Worm (Caenorhabditis elegans) whole organism, early embryonic: Measurements from ENCODE around the gene cdl-1.

Experiments used
- F13C5.2 ChIP-seq: sonication (generic microtip); optimal IDR thresholded peaks from 2 replicates; lab custom pipeline; 2017; ENCODE audit warnings: mild to moderate bottlenecking, missing genetic modification characterization, inconsistent platforms, missing compliant biosample characterization
- aly-1 ChIP-seq: sonication (generic microtip); optimal IDR thresholded peaks from 2 replicates; lab custom pipeline; 2016; ENCODE audit warnings: missing genetic modification characterization, missing compliant biosample characterization
- ama-1 ChIP-seq: fragments of 150-350 bp; optimal IDR thresholded peaks from 2 replicates; lab custom pipeline; 2014
- ceh-13 ChIP-seq: fragments of 200-800 bp; sonication (Bioruptor generic); optimal IDR thresholded peaks from 2 replicates; lab custom pipeline; 2018; ENCODE audit warnings: mild to moderate bottlenecking, missing genetic modification characterization, missing compliant biosample characterization
- ceh-36 ChIP-seq: sonication (generic microtip); optimal IDR thresholded peaks from 2 replicates; lab custom pipeline; 2016; ENCODE audit warnings: missing genetic modification characterization, inconsistent platforms, missing compliant biosample characterization
- ets-7 ChIP-seq: sonication (generic microtip); optimal IDR thresholded peaks from 2 replicates; lab custom pipeline; 2016; ENCODE audit warnings: missing genotype, missing genetic modification characterization, missing compliant biosample characterization
- flt-1 ChIP-seq: fragments of 200-800 bp; sonication (Bioruptor generic); IDR thresholded peaks from 2 replicates; pipeline ENCODE4 v1.3.6; 2022; ENCODE audit warnings: missing genetic modification characterization, missing compliant biosample characterization
- hmbx-1 ChIP-seq: sonication (generic microtip); optimal IDR thresholded peaks from 2 replicates; lab custom pipeline; 2016; ENCODE audit warnings: mild to moderate bottlenecking, missing genetic modification characterization, missing compliant biosample characterization
- hmg-4 ChIP-seq: fragments of 200-800 bp; sonication (Bioruptor generic); optimal IDR thresholded peaks from 2 replicates; lab custom pipeline; 2018; ENCODE audit warnings: mild to moderate bottlenecking, missing genetic modification characterization, missing compliant biosample characterization
- hnd-1 ChIP-seq: sonication (generic microtip); optimal IDR thresholded peaks from 2 replicates; lab custom pipeline; 2016; ENCODE audit warnings: missing genetic modification characterization, missing compliant biosample characterization
- pes-1 ChIP-seq: fragments of 200-800 bp; sonication (Bioruptor generic); IDR thresholded peaks from 2 replicates; pipeline ENCODE4 v1.3.6; 2022; ENCODE audit warnings: missing genetic modification reagents, missing genetic modification characterization, missing compliant biosample characterization
- scrt-1 ChIP-seq: fragments of 200-800 bp; sonication (Bioruptor generic); IDR thresholded peaks from 2 replicates; pipeline ENCODE4 v1.3.6; 2022; ENCODE audit warnings: missing genetic modification characterization, missing compliant biosample characterization
- sea-1 ChIP-seq: fragments of 200-800 bp; sonication (Bioruptor generic); conservative IDR thresholded peaks from 2 replicates; pipeline ENCODE4 v1.3.6; 2022; ENCODE audit warnings: missing genetic modification characterization, missing compliant biosample characterization
- tbx-37 ChIP-seq: fragments of 200-800 bp; sonication (Bioruptor generic); conservative IDR thresholded peaks from 2 replicates; pipeline ENCODE4 v1.3.6; 2022; ENCODE audit warnings: missing genetic modification reagents, missing genetic modification characterization, missing compliant biosample characterization

DNA sequence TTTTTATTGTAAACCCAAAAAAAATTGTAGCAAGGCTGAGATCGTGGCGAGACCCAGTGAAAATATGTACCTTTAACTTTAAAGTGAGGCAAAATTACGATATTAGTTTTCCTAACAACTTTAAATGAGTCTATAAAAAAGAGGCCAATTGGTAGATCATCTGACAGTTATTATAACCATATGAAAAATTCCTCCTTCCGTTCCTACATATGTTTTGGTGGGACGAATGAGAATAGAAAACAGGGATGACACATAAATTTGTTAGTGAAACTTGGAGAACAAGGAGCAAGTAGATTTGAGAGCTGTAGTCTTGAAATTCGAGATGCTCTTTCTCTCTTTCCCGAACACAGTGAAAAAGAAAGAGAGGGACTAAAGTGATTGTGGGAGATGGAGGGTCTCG, 20.0 kb upstream of the cdl-1 start:
- TF ChIP-seq ama-1 (no peak), tbx-37 (GFP tag; lab: Robert Waterston, UW) (no peak), flt-1 (GFP tag; lab: Robert Waterston, UW) (no peak), hmbx-1 (tag; lab: Kevin White, UChicago) (no peak), hmg-4 (GFP tag; lab: Kevin White, UChicago) (no peak), aly-1 (tag; lab: Kevin White, UChicago) (no peak), scrt-1 (GFP tag; lab: Robert Waterston, UW) (no peak), ets-7 (no peak), sea-1 (no peak), ceh-36 (tag; lab: Kevin White, UChicago) (no peak), ceh-13 (GFP tag; lab: Kevin White, UChicago) (no peak), pes-1 (GFP tag; lab: Robert Waterston, UW) (no peak), F13C5.2 (tag; lab: Kevin White, UChicago) (no peak), hnd-1 (no peak)
